Worm (Caenorhabditis elegans): ENCODE measurements around the gene F57G12.2.
A peak's percentile ranks its signal among the peaks of the same experiment; 100 is the strongest.

Gene F57G12.2

DNA sequence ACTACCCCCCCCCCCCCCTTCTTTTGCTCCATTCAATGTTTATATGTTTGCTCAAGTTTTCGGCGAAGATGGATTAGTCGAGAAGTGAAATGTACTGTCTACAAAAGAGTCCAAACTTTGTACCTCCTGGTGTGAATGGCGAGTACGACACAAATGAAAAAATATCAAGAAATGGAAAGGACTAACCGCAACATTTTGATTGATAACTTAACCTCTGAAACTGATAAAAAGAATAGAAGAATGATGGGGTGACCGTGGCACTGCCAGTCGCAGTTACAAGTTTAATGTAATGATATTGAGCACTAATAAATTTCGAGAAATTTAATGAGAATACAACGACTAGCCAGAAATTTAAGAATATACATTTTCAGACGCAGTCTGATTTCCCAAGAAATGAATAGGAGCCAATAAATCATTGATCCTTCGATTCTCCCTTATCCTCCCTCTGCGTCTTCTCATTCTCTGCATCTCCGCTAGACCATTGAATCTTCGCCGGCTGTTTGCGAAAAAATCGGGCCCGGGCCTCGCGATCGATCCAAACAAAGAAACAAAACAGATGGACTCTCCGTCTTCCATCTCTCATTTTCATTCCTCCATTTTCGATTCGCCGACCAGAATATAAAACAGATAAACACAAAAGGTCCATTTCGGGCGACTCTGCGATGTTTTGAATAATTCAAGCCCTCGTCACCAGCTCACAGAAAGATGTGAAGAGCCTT lies 15.0 kb upstream of the F57G12.2 start:
- TF ChIP-seq elt-2 (tag; optimal IDR thresholded peaks at IDR 0.05) (peak; percentile 39), hmg-11 (tag; optimal IDR thresholded peaks at IDR 0.05) (peak; percentile 5), elt-1 (tag; optimal IDR thresholded peaks at IDR 0.05) (no peak), lin-39 (tag; optimal IDR thresholded peaks at IDR 0.05) (no peak), pqm-1 (tag; optimal IDR thresholded peaks at IDR 0.05) (peak; percentile 41), nfya-1 (tag; optimal IDR thresholded peaks at IDR 0.05; ENCODE audit: insufficient read depth) (peak; percentile 11), unc-62 (GFP tag; optimal IDR thresholded peaks at IDR 0.05) (no peak), pha-4 (tag; optimal IDR thresholded peaks at IDR 0.05) (peak; percentile 13)

DNA sequence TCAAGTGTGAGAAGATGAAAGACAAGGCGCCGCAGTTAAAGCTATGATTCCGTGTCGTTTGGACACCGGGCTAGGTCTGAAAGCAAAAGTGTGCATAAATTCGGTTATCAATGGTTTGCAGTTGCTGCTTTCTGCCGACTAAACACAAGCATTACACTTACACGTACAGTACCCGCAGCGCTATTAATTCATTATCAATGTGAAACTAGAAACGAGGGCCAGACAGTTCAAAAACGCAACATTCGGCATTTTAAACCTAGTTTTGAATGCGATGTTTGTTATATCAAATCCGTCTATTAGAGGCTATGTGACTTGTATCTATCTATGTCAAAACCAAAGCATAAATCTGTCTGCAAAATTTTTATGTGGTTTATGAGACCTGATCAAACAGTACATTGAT lies 14.1 kb upstream of the F57G12.2 start:
- TF ChIP-seq nfya-1 (tag; optimal IDR thresholded peaks at IDR 0.05; ENCODE audit: insufficient read depth) (no peak), pqm-1 (tag; optimal IDR thresholded peaks at IDR 0.05) (peak; percentile 35), nhr-237 (tag; optimal IDR thresholded peaks at IDR 0.05) (no peak), ztf-11 (tag; optimal IDR thresholded peaks at IDR 0.05) (no peak), elt-2 (tag; optimal IDR thresholded peaks at IDR 0.05) (peak; percentile 40), snpc-4 (tag; optimal IDR thresholded peaks at IDR 0.05) (no peak)

DNA sequence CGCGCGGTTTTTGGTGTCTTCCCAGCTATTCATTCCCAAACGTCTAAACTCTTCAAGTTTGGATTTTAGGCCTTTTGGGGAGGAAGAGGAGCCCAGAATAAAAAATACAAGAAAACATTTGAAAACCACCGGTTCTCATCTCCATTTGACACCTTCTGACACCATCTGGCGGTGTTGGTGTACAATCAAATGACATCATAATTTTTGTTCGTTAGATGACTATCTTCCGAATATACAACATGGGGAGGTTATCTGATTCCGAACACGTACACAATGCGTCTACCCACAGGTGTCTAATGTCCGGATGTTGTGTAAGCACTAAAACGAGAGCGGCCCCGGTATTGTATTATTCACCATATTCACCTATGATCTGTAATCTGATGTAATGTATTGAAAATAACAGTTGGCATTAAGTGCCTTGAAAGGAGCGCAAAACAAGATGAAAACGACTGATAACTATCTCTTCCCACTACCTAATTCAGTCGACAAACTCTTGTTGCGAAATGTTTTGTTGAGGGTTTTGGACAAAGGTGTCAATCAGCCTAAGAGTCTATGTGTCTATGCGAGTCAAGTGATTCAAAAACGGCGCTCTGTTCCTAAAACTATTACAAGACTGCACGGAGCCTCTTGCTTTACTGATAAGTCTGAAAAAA lies 12.8 kb upstream of the F57G12.2 start:
- TF ChIP-seq pqm-1 (tag; optimal IDR thresholded peaks at IDR 0.05), result peak; percentile 70
- TF ChIP-seq nhr-23 (tag; optimal IDR thresholded peaks at IDR 0.05), result no peak
- peak; percentile 9 for TF ChIP-seq pha-4 (tag; optimal IDR thresholded peaks at IDR 0.05)
- TF ChIP-seq elt-1 (tag; optimal IDR thresholded peaks at IDR 0.05), result peak; percentile 90
- TF ChIP-seq fkh-10 (GFP tag; optimal IDR thresholded peaks at IDR 0.05), result no peak
- no peak for TF ChIP-seq nhr-237 (tag; optimal IDR thresholded peaks at IDR 0.05)
- peak; percentile 55 for TF ChIP-seq nhr-25 (tag; optimal IDR thresholded peaks at IDR 0.05)
- peak; percentile 46 for TF ChIP-seq jun-1 (tag; optimal IDR thresholded peaks at IDR 0.05)
- TF ChIP-seq snpc-4 (tag; optimal IDR thresholded peaks at IDR 0.05), result no peak
- peak; percentile 94 for TF ChIP-seq elt-2 (tag; optimal IDR thresholded peaks at IDR 0.05)

DNA sequence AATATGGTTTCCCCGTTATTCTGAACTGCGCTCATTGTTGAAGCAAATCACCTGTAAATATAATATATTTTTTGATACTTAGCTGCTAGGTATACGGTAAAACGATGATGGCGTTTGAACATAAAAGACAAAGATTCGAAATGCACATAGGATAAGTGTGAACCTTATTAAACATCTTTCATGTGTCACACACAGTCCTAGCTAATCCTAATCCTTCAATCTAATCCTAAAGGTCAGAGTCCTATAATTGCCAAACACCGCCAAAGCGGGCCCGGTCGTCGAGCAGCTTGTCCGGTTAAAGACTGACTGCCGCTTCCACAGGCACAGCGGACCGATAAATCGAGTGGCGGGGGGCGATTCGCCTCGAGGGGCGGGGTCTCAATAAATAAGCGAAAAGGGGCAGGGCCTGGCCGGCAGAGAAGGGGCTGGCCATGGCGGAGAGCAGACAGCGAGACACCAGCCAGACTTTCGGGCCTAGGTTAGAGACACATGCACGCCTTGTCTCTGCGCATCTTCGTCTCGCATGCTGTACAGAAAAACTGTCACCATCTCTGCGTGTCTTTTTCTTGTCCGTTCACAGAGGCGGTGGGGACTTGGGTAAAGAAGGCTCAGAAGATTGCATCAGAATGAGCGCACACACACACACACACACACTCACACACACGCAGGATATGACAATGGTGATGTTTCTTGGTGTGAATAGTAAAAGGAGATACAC lies 11.9 kb upstream of the F57G12.2 start, which contains the start of gene F57G12.1:
Gene F57G12.1 (minus strand): TSS at position 51 of the 718 bp plus-strand sequence.
- TF ChIP-seq R02D3.7 (tag; optimal IDR thresholded peaks at IDR 0.05) (no peak), ama-1 (optimal IDR thresholded peaks at IDR 0.05) (peak; percentile 81), nhr-76 (tag; optimal IDR thresholded peaks at IDR 0.05) (no peak), ceh-82 (tag; optimal IDR thresholded peaks at IDR 0.05) (no peak), nhr-237 (tag; optimal IDR thresholded peaks at IDR 0.05) (no peak), pha-4 (tag; optimal IDR thresholded peaks at IDR 0.05) (peak; percentile 85), ztf-11 (tag; optimal IDR thresholded peaks at IDR 0.05) (no peak), ceh-9 (tag; optimal IDR thresholded peaks at IDR 0.05) (no peak), ceh-28 (tag; optimal IDR thresholded peaks at IDR 0.05) (peak; percentile 39), nhr-12 (tag; optimal IDR thresholded peaks at IDR 0.05) (no peak), nhr-67 (tag; optimal IDR thresholded peaks at IDR 0.05) (no peak), eor-1 (tag; optimal IDR thresholded peaks at IDR 0.05) (no peak), zag-1 (tag; optimal IDR thresholded peaks at IDR 0.05) (no peak), lin-15B (tag; optimal IDR thresholded peaks at IDR 0.05) (peak; percentile 7), lin-39 (tag; optimal IDR thresholded peaks at IDR 0.05) (peak; percentile 97), egl-5 (tag; optimal IDR thresholded peaks at IDR 0.05) (peak; percentile 48), lsy-12 (tag; optimal IDR thresholded peaks at IDR 0.05) (peak; percentile 9), nhr-11 (tag; optimal IDR thresholded peaks at IDR 0.05) (peak; percentile 56), ZK546.5 (tag; optimal IDR thresholded peaks at IDR 0.05) (no peak), egl-27 (tag; optimal IDR thresholded peaks at IDR 0.05) (peak; percentile 41), nhr-25 (tag; optimal IDR thresholded peaks at IDR 0.05) (peak; percentile 88), fkh-2 (tag; optimal IDR thresholded peaks at IDR 0.05) (no peak), ceh-16 (tag; optimal IDR thresholded peaks at IDR 0.05) (no peak), skn-1 (tag; optimal IDR thresholded peaks at IDR 0.05) (peak; percentile 58), unc-62 (GFP tag; optimal IDR thresholded peaks at IDR 0.05) (peak; percentile 55), elt-2 (tag; optimal IDR thresholded peaks at IDR 0.05) (peak; percentile 57), pqm-1 (tag; optimal IDR thresholded peaks at IDR 0.05) (peak; percentile 41), ztf-4 (tag; optimal IDR thresholded peaks at IDR 0.05) (no peak), nhr-77 (tag; optimal IDR thresholded peaks at IDR 0.05) (no peak), mml-1 (tag; optimal IDR thresholded peaks at IDR 0.05) (no peak), fkh-10 (GFP tag; optimal IDR thresholded peaks at IDR 0.05) (peak; percentile 56), hmg-11 (tag; optimal IDR thresholded peaks at IDR 0.05) (peak; percentile 93), nhr-43 (tag; optimal IDR thresholded peaks at IDR 0.05; ENCODE audit: poor library complexity, severe bottlenecking) (peak; percentile 37), snpc-4 (tag; optimal IDR thresholded peaks at IDR 0.05) (no peak), nhr-23 (tag; optimal IDR thresholded peaks at IDR 0.05) (peak; percentile 76), aly-2 (tag; optimal IDR thresholded peaks at IDR 0.05) (no peak), fos-1 (tag; optimal IDR thresholded peaks at IDR 0.05) (no peak), sea-2 (GFP tag; optimal IDR thresholded peaks at IDR 0.05) (no peak)

Measured in whole organism, L3 larva.